Worm (Caenorhabditis elegans) whole organism, L4 larva: ENCODE results near the gene K08B12.1.

ENCODE experiments used
- F26F4.8 ChIP-seq: fragments of 200-800 bp; sonication (Bioruptor generic); conservative IDR thresholded peaks from 2 replicates; pipeline ENCODE4 v1.3.6; 2022; ENCODE audit warnings: missing genetic modification characterization, missing compliant biosample characterization
- F44E2.7 ChIP-seq: fragments of 200-800 bp; sonication (Bioruptor generic); IDR thresholded peaks from 2 replicates; pipeline ENCODE4 v2.1.2; 2022; ENCODE audit warnings: missing genetic modification characterization, missing compliant biosample characterization
- F49E8.2 ChIP-seq: sonication (generic microtip); optimal IDR thresholded peaks from 2 replicates; lab custom pipeline; 2016; ENCODE audit warnings: missing compliant biosample characterization, mild to moderate bottlenecking, missing genetic modification characterization, borderline replicate concordance
- R02D3.7 ChIP-seq: fragments of 150-350 bp; sonication (generic microtip); optimal IDR thresholded peaks from 3 replicates; lab custom pipeline; 2014; ENCODE audit warnings: missing biosample characterization, missing genetic modification characterization
- T26A8.4 ChIP-seq: fragments of 200-800 bp; sonication (Bioruptor generic); IDR thresholded peaks from 2 replicates; pipeline ENCODE4 v1.3.6; 2022; ENCODE audit warnings: missing genetic modification characterization, missing compliant biosample characterization
- Y48G9A.11 ChIP-seq: fragments of 200-800 bp; sonication (Bioruptor generic); IDR thresholded peaks from 2 replicates; pipeline ENCODE4 v1.3.6; 2022; ENCODE audit warnings: missing genetic modification reagents, missing genetic modification characterization, missing compliant biosample characterization
- aha-1 ChIP-seq: fragments of 150-350 bp; peaks from one replicate; lab custom pipeline; 2014; ENCODE audit warnings: missing biosample characterization, missing genetic modification characterization
- attf-4 ChIP-seq: sonication (generic microtip); optimal IDR thresholded peaks from 3 replicates; lab custom pipeline; 2017; ENCODE audit warnings: missing biosample characterization, missing genetic modification characterization
- ceh-32 ChIP-seq: sonication (generic microtip); optimal IDR thresholded peaks from 2 replicates; lab custom pipeline; 2016; ENCODE audit warnings: mild to moderate bottlenecking, missing genetic modification characterization, missing compliant biosample characterization; ENCODE audit not compliant: poor library complexity
- cey-2 ChIP-seq: sonication (generic microtip); optimal IDR thresholded peaks from 3 replicates; lab custom pipeline; 2017; ENCODE audit warnings: missing genetic modification characterization, mild to moderate bottlenecking, missing compliant biosample characterization, antibody characterized with exemption, borderline replicate concordance; ENCODE audit not compliant: insufficient read depth
- daf-16 ChIP-seq, 3 experiments: sonication (generic microtip); optimal IDR thresholded peaks; 2 replicates each; lab custom pipeline; 2016 to 2017; ENCODE audit warnings: missing genetic modification characterization in 3 of 3, missing genetic modification reagents in 3 of 3, mild to moderate bottlenecking in 2 of 3, missing compliant biosample characterization in 2 of 3, missing biosample characterization in 1 of 3, moderate library complexity in 1 of 3
- daf-19 ChIP-seq: fragments of 200-800 bp; sonication (Bioruptor generic); conservative IDR thresholded peaks from 2 replicates; pipeline ENCODE4 v1.3.6; 2022; ENCODE audit warnings: missing genetic modification characterization, missing compliant biosample characterization
- dmd-6 ChIP-seq: fragments of 200-800 bp; sonication (Bioruptor generic); IDR thresholded peaks from 2 replicates; pipeline ENCODE4 v1.3.6; 2022; ENCODE audit warnings: missing genetic modification reagents, missing genetic modification characterization, missing compliant biosample characterization
- dmd-8 ChIP-seq: fragments of 200-800 bp; sonication (Bioruptor generic); IDR thresholded peaks from 2 replicates; pipeline ENCODE4 v1.3.6; 2022; ENCODE audit warnings: missing genetic modification characterization, missing compliant biosample characterization
- dmd-9 ChIP-seq: fragments of 200-800 bp; sonication (Bioruptor generic); IDR thresholded peaks from 2 replicates; pipeline ENCODE4 v1.3.6; 2022; ENCODE audit warnings: missing genetic modification reagents, missing genetic modification characterization, missing compliant biosample characterization
- dve-1 ChIP-seq: sonication (generic microtip); optimal IDR thresholded peaks from 2 replicates; lab custom pipeline; 2017; ENCODE audit warnings: antibody characterized with exemption, mild to moderate bottlenecking, missing genetic modification characterization, missing compliant biosample characterization; ENCODE audit not compliant: insufficient read depth
- egl-27 ChIP-seq: sonication (generic microtip); optimal IDR thresholded peaks from 3 replicates; lab custom pipeline; 2017; ENCODE audit warnings: missing biosample characterization, missing genetic modification reagents, missing genetic modification characterization
- fkh-10 ChIP-seq: fragments of 150-350 bp; optimal IDR thresholded peaks from 2 replicates; lab custom pipeline; 2014; ENCODE audit warnings: missing biosample characterization, missing genetic modification reagents, missing genetic modification characterization
- fos-1 ChIP-seq: fragments of 150-350 bp; optimal IDR thresholded peaks from 2 replicates; lab custom pipeline; 2014; ENCODE audit warnings: missing biosample characterization, missing genetic modification characterization
- hlh-11 ChIP-seq: fragments of 200-800 bp; sonication (Bioruptor generic); optimal IDR thresholded peaks from 2 replicates; lab custom pipeline; 2018; ENCODE audit warnings: mild to moderate bottlenecking, missing genetic modification characterization, missing compliant biosample characterization
- hlh-30 ChIP-seq: sonication (generic microtip); optimal IDR thresholded peaks from 2 replicates; lab custom pipeline; 2017; ENCODE audit warnings: antibody characterized with exemption, mild to moderate bottlenecking, missing genetic modification characterization, missing compliant biosample characterization; ENCODE audit not compliant: insufficient read depth
- lim-7 ChIP-seq: fragments of 200-800 bp; sonication (Bioruptor generic); IDR thresholded peaks from 2 replicates; pipeline ENCODE4 v1.3.6; 2022; ENCODE audit warnings: missing genetic modification characterization, missing compliant biosample characterization
- lin-1 ChIP-seq: fragments of 200-800 bp; sonication (Bioruptor generic); IDR thresholded peaks from 2 replicates; pipeline ENCODE4 v1.3.6; 2022; ENCODE audit warnings: missing genetic modification reagents, missing genetic modification characterization, missing compliant biosample characterization
- lin-13 ChIP-seq: fragments of 150-350 bp; optimal IDR thresholded peaks from 2 replicates; lab custom pipeline; 2014; ENCODE audit warnings: missing biosample characterization, missing genetic modification reagents, missing genetic modification characterization
- lin-15B ChIP-seq: fragments of 150-350 bp; sonication (generic microtip); optimal IDR thresholded peaks from 3 replicates; lab custom pipeline; 2014; ENCODE audit warnings: missing biosample characterization, missing genetic modification characterization
- lin-39 ChIP-seq: fragments of 150-350 bp; optimal IDR thresholded peaks from 2 replicates; lab custom pipeline; 2014; ENCODE audit warnings: missing biosample characterization, missing genetic modification reagents, missing genetic modification characterization
- lsy-2 ChIP-seq, 2 experiments: fragments of 150-350 bp in 1 of 2; sonication (generic microtip) in 1 of 2; optimal IDR thresholded peaks; 2 replicates each; lab custom pipeline; 2014 to 2017; ENCODE audit warnings: missing biosample characterization in 2 of 2, missing genetic modification characterization in 2 of 2
- mes-2 ChIP-seq: sonication (generic microtip); optimal IDR thresholded peaks from 2 replicates; lab custom pipeline; 2016; ENCODE audit warnings: missing genotype, mild to moderate bottlenecking, missing genetic modification characterization, missing compliant biosample characterization; ENCODE audit not compliant: poor library complexity, severe bottlenecking
- nhr-102 ChIP-seq: sonication (generic microtip); optimal IDR thresholded peaks from 2 replicates; lab custom pipeline; 2016; ENCODE audit warnings: mild to moderate bottlenecking, missing genetic modification characterization, moderate library complexity, missing compliant biosample characterization
- nhr-11 ChIP-seq: fragments of 150-350 bp; optimal IDR thresholded peaks from 2 replicates; lab custom pipeline; 2014; ENCODE audit warnings: missing biosample characterization, missing genetic modification characterization
- nhr-28 ChIP-seq: fragments of 150-350 bp; optimal IDR thresholded peaks from 2 replicates; lab custom pipeline; 2014; ENCODE audit warnings: missing biosample characterization, missing genetic modification characterization
- nhr-48 ChIP-seq: sonication (generic microtip); optimal IDR thresholded peaks from 2 replicates; lab custom pipeline; 2016; ENCODE audit warnings: mild to moderate bottlenecking, missing genetic modification characterization, missing compliant biosample characterization
- nhr-6 ChIP-seq: fragments of 150-350 bp; optimal IDR thresholded peaks from 2 replicates; lab custom pipeline; 2014; ENCODE audit warnings: missing biosample characterization, missing genetic modification characterization
- nhr-77 ChIP-seq: fragments of 150-350 bp; optimal IDR thresholded peaks from 2 replicates; lab custom pipeline; 2014; ENCODE audit warnings: missing biosample characterization, missing genetic modification characterization
- pha-4 ChIP-seq, 2 experiments: fragments of 150-350 bp in 1 of 2; fragments of 200-800 bp in 1 of 2; sonication (Bioruptor generic) in 1 of 2; IDR thresholded peaks in 1 of 2; optimal IDR thresholded peaks in 1 of 2; 2 replicates each; pipeline versions ENCODE4 v1.3.6 to Lab custom; 2014 to 2022; ENCODE audit warnings: missing genetic modification characterization in 2 of 2, missing genetic modification reagents in 2 of 2, missing biosample characterization in 1 of 2, missing compliant biosample characterization in 1 of 2
- php-3 ChIP-seq: fragments of 200-800 bp; sonication (Bioruptor generic); IDR thresholded peaks from 2 replicates; pipeline ENCODE4 v1.3.6; 2022; ENCODE audit warnings: missing genetic modification reagents, missing genetic modification characterization, missing compliant biosample characterization
- pqm-1 ChIP-seq: sonication (generic microtip); optimal IDR thresholded peaks from 2 replicates; lab custom pipeline; 2017; ENCODE audit warnings: missing biosample characterization, missing genetic modification characterization
- rbr-2 ChIP-seq: sonication (generic microtip); optimal IDR thresholded peaks from 2 replicates; lab custom pipeline; 2016; ENCODE audit warnings: missing genotype, missing genetic modification characterization, missing compliant biosample characterization
- sdz-12 ChIP-seq: fragments of 200-800 bp; sonication (Bioruptor generic); optimal IDR thresholded peaks from 2 replicates; lab custom pipeline; 2018; ENCODE audit warnings: mild to moderate bottlenecking, missing genetic modification characterization, missing compliant biosample characterization
- unc-62 ChIP-seq, 3 experiments: fragments of 150-350 bp in 1 of 3; sonication (generic microtip); optimal IDR thresholded peaks in 2 of 3; peaks in 1 of 3; 1 replicate in 1 of 3; 2 replicates in 2 of 3; lab custom pipeline; 2014 to 2017; ENCODE audit warnings: missing biosample characterization in 3 of 3, missing genetic modification characterization in 3 of 3, missing genetic modification reagents in 3 of 3, missing genotype in 1 of 3
- zfp-2 ChIP-seq: sonication (generic microtip); optimal IDR thresholded peaks from 2 replicates; lab custom pipeline; 2016; ENCODE audit warnings: mild to moderate bottlenecking, missing genetic modification characterization, missing compliant biosample characterization
- zip-11 ChIP-seq: fragments of 200-800 bp; sonication (Bioruptor generic); IDR thresholded peaks from 2 replicates; pipeline ENCODE4 v1.3.6; 2022; ENCODE audit warnings: missing genetic modification characterization, missing compliant biosample characterization
- zip-2 ChIP-seq: fragments of 150-350 bp; optimal IDR thresholded peaks from 2 replicates; lab custom pipeline; 2014; ENCODE audit warnings: missing biosample characterization, missing genetic modification characterization
- ztf-7 ChIP-seq: fragments of 150-350 bp; optimal IDR thresholded peaks from 2 replicates; lab custom pipeline; 2014; ENCODE audit warnings: missing biosample characterization, missing genetic modification characterization

K08B12.1 gene

ce11 chrV:6250959-6251598 lies 8.1 kb upstream of the K08B12.1 start:
- TF ChIP-seq attf-4 (tag; lab: Kevin White, UChicago) (no peak), nhr-77 (peak; percentile 69), daf-16 (GFP tag; optimal IDR thresholded peaks at IDR 0.05; lab: Kevin White, UChicago) (no peak), daf-16 (tag; optimal IDR thresholded peaks at IDR 0.05; lab: Kevin White, UChicago) (peak; percentile 45), rbr-2 (tag; lab: Kevin White, UChicago) (no peak), dmd-6 (GFP tag; lab: Robert Waterston, UW) (peak; percentile 85), cey-2 (tag; lab: Kevin White, UChicago) (no peak), dmd-9 (no peak), nhr-48 (peak; percentile 66), lin-15B (tag; lab: Kevin White, UChicago) (no peak), dmd-8 (GFP tag; lab: Robert Waterston, UW) (no peak), php-3 (GFP tag; lab: Robert Waterston, UW) (peak; percentile 57; the same call in 1 of the 2 replicates), pqm-1 (tag; lab: Kevin White, UChicago) (peak; percentile 82), aha-1 (tag; lab: Kevin White, UChicago) (peak; percentile 94), pha-4 (GFP tag; IDR thresholded peaks at IDR 0.05; lab: Robert Waterston, UW) (no peak), pha-4 (tag; optimal IDR thresholded peaks at IDR 0.05; lab: Kevin White, UChicago) (no peak), lsy-2 (tag; optimal IDR thresholded peaks at IDR 0.05; lab: Kevin White, UChicago) (no peak), F26F4.8 (GFP tag; lab: Robert Waterston, UW) (no peak), dve-1 (tag; lab: Kevin White, UChicago) (peak; percentile 69), unc-62 (GFP tag; optimal IDR thresholded peaks at IDR 0.05 in 1 of 2; lab: Kevin White, UChicago) (peak in 1 of 2 experiments; percentile 90), unc-62 (tag; optimal IDR thresholded peaks at IDR 0.05; lab: Kevin White, UChicago) (no peak), T26A8.4 (GFP tag; lab: Robert Waterston, UW) (no peak), hlh-11 (tag; lab: Kevin White, UChicago) (peak; percentile 37), nhr-28 (tag; lab: Kevin White, UChicago) (peak; percentile 75), zfp-2 (no peak)

- TF ChIP-seq aha-1 (tag; lab: Kevin White, UChicago) (no peak), fos-1 (tag; lab: Kevin White, UChicago) (no peak), nhr-6 (tag; lab: Kevin White, UChicago) (no peak), F44E2.7 (no peak), zip-11 (GFP tag; lab: Robert Waterston, UW) (no peak), nhr-102 (tag; lab: Kevin White, UChicago) (no peak), ceh-32 (tag; lab: Kevin White, UChicago) (no peak), hlh-30 (tag; lab: Kevin White, UChicago) (no peak), lin-13 (GFP tag; lab: Kevin White, UChicago) (no peak), mes-2 (tag; lab: Kevin White, UChicago) (no peak), nhr-48 (no peak), lin-1 (no peak), Y48G9A.11 (GFP tag; lab: Robert Waterston, UW) (no peak), attf-4 (tag; lab: Kevin White, UChicago) (no peak), nhr-11 (tag; lab: Kevin White, UChicago) (no peak), dmd-6 (GFP tag; lab: Robert Waterston, UW) (no peak)
- TF ChIP-seq, all 104 proteins: peak for 0
These were observed 5.2 kb upstream of the K08B12.1 start for ce11 chrV:6253936-6254335.

- TF ChIP-seq F49E8.2 (tag; lab: Kevin White, UChicago) (no peak), fkh-10 (GFP tag; lab: Kevin White, UChicago) (peak; percentile 94), lin-15B (tag; lab: Kevin White, UChicago) (no peak), cey-2 (tag; lab: Kevin White, UChicago) (no peak), daf-19 (GFP tag; lab: Robert Waterston, UW) (no peak), lin-39 (no peak), R02D3.7 (tag; lab: Kevin White, UChicago) (no peak), zip-2 (tag; lab: Kevin White, UChicago) (peak; percentile 9), ztf-7 (tag; lab: Kevin White, UChicago) (peak; percentile 45), php-3 (GFP tag; lab: Robert Waterston, UW) (peak; percentile 11; the same call in 1 of the 2 replicates), egl-27 (tag; lab: Kevin White, UChicago) (no peak), sdz-12 (GFP tag; lab: Kevin White, UChicago) (no peak), lim-7 (GFP tag; lab: Robert Waterston, UW) (0 out of 2 replicates have a peak, but pooled peaks have one; percentile 55), hlh-30 (tag; lab: Kevin White, UChicago) (peak; percentile 89), daf-16 (GFP tag; optimal IDR thresholded peaks at IDR 0.05; lab: Kevin White, UChicago) (peak; percentile 22 to 77), daf-16 (tag; optimal IDR thresholded peaks at IDR 0.05; lab: Kevin White, UChicago) (no peak), dmd-9 (no peak)
These were observed 8.2 kb downstream of the K08B12.1 start, which contains the start of gene mrck-1 for ce11 chrV:6267237-6267812. Gene mrck-1 (minus strand): TSS chrV:6267287.
